Fruit fly (Drosophila melanogaster) whole organism, embryonic: ENCODE results near the gene ALiX.

ENCODE experiments used
- Atf6 ChIP-seq: fragments of 200-800 bp; sonication (Bioruptor generic); IDR thresholded peaks from 2 replicates; pipeline ENCODE4 v1.3.6; 2022; ENCODE audit warnings: missing biosample characterization, missing genetic modification characterization
- Bgb ChIP-seq: fragments of 200-800 bp; sonication (Bioruptor generic); IDR thresholded peaks from 2 replicates; pipeline ENCODE4 v1.3.6; 2022; ENCODE audit warnings: missing biosample characterization, missing genetic modification characterization; ENCODE audit not compliant: partially characterized antibody
- CG11247 ChIP-seq: fragments of 200-800 bp; sonication (Bioruptor generic); IDR thresholded peaks from 2 replicates; pipeline ENCODE4 v1.3.6; 2022; ENCODE audit warnings: missing biosample characterization, missing genetic modification characterization
- CG11398 ChIP-seq: fragments of 200-800 bp; sonication (Bioruptor generic); optimal IDR thresholded peaks from 2 replicates; lab custom pipeline; 2016; ENCODE audit warnings: missing biosample characterization, missing genetic modification characterization
- CG11456 ChIP-seq: fragments of 200-800 bp; sonication (Bioruptor generic); IDR thresholded peaks from 3 replicates; pipeline ENCODE4 v1.3.6; 2022; ENCODE audit warnings: missing biosample characterization, missing genetic modification characterization
- CG11560 ChIP-seq: fragments of 200-800 bp; sonication (Bioruptor generic); IDR thresholded peaks from 3 replicates; pipeline ENCODE4 v1.3.6; 2022; ENCODE audit warnings: missing biosample characterization, missing genetic modification characterization
- CG13894 ChIP-seq: fragments of 200-800 bp; sonication (Bioruptor generic); optimal IDR thresholded peaks from 3 replicates; lab custom pipeline; 2018; ENCODE audit warnings: missing biosample characterization, mild to moderate bottlenecking, missing genetic modification characterization, moderate library complexity
- CG14050 ChIP-seq: fragments of 200-800 bp; sonication (Bioruptor generic); IDR thresholded peaks from 3 replicates; pipeline ENCODE4 v1.3.6; 2022; ENCODE audit warnings: missing biosample characterization, missing genetic modification characterization
- CG15269 ChIP-seq: fragments of 200-800 bp; sonication (Bioruptor generic); optimal IDR thresholded peaks from 2 replicates; lab custom pipeline; 2018; ENCODE audit warnings: missing biosample characterization, mild to moderate bottlenecking, missing genetic modification characterization, moderate library complexity
- CG2129 ChIP-seq: fragments of 200-800 bp; sonication (Bioruptor generic); IDR thresholded peaks from 2 replicates; pipeline ENCODE4 v1.3.6; 2022; ENCODE audit warnings: missing biosample characterization, missing genetic modification characterization; ENCODE audit not compliant: partially characterized antibody
- CG31441 ChIP-seq: fragments of 200-800 bp; sonication (Bioruptor generic); IDR thresholded peaks from 2 replicates; pipeline ENCODE4 v1.3.6; 2022; ENCODE audit warnings: missing biosample characterization, missing genetic modification characterization
- CkIIα-i1 ChIP-seq: fragments of 200-800 bp; sonication (Bioruptor generic); IDR thresholded peaks from 2 replicates; pipeline ENCODE4 v1.3.6; 2022; ENCODE audit warnings: missing biosample characterization, missing genetic modification characterization
- CoRest ChIP-seq: fragments of 200-800 bp; sonication (Bioruptor generic); optimal IDR thresholded peaks from 3 replicates; lab custom pipeline; 2018; ENCODE audit warnings: missing biosample characterization, mild to moderate bottlenecking, missing genetic modification characterization, moderate library complexity
- CrebB ChIP-seq: fragments of 200-800 bp; sonication (Bioruptor generic); optimal IDR thresholded peaks from 3 replicates; lab custom pipeline; 2018; ENCODE audit warnings: missing biosample characterization, mild to moderate bottlenecking, missing genetic modification characterization
- Drgx ChIP-seq: fragments of 200-800 bp; sonication (Bioruptor generic); IDR thresholded peaks from 2 replicates; pipeline ENCODE4 v1.3.6; 2022; ENCODE audit warnings: missing biosample characterization, missing genetic modification characterization
- Eip74EF ChIP-seq, 2 experiments: fragments of 200-800 bp in 1 of 2; fragments of >200 bp in 1 of 2; sonication (Bioruptor generic) in 1 of 2; optimal IDR thresholded peaks; 2 replicates each; lab custom pipeline; 2017 to 2019; ENCODE audit warnings: missing biosample characterization in 2 of 2, missing genetic modification characterization in 2 of 2, mild to moderate bottlenecking in 1 of 2, moderate library complexity in 1 of 2
- Elba2 ChIP-seq: fragments of 200-800 bp; sonication (Bioruptor generic); optimal IDR thresholded peaks from 3 replicates; lab custom pipeline; 2016; ENCODE audit warnings: missing biosample characterization, missing genetic modification characterization
- Ets65A ChIP-seq: fragments of 200-800 bp; sonication (Bioruptor generic); peaks from one replicate; lab custom pipeline; 2016; ENCODE audit warnings: missing biosample characterization, missing genetic modification characterization
- Hr51 ChIP-seq, 2 experiments: fragments of 200-800 bp; sonication (Bioruptor generic); optimal IDR thresholded peaks; 2 replicates in 1 of 2; 3 replicates in 1 of 2; lab custom pipeline; 2016 to 2018; ENCODE audit warnings: missing biosample characterization in 2 of 2, missing genetic modification characterization in 2 of 2, mild to moderate bottlenecking in 1 of 2, moderate library complexity in 1 of 2
- Ptx1 ChIP-seq: fragments of 200-800 bp; sonication (Bioruptor generic); IDR thresholded peaks from 2 replicates; pipeline ENCODE4 v1.3.6; 2022; ENCODE audit warnings: missing biosample characterization, missing genetic modification characterization
- Sin3A ChIP-seq: fragments of >200 bp; optimal IDR thresholded peaks from 2 replicates; lab custom pipeline; 2018
- Ssrp ChIP-seq: fragments of 200-800 bp; sonication (Bioruptor generic); optimal IDR thresholded peaks from 2 replicates; lab custom pipeline; 2018; ENCODE audit warnings: missing biosample characterization, mild to moderate bottlenecking, missing genetic modification characterization, moderate library complexity
- btn ChIP-seq: fragments of 200-800 bp; sonication (Bioruptor generic); optimal IDR thresholded peaks from 2 replicates; lab custom pipeline; 2016; ENCODE audit warnings: missing biosample characterization, missing genetic modification characterization
- chinmo ChIP-seq: fragments of 200-800 bp; sonication (Bioruptor generic); IDR thresholded peaks from 4 replicates; pipeline ENCODE4 v1.3.6; 2022; ENCODE audit warnings: missing biosample characterization, missing genetic modification characterization; ENCODE audit not compliant: partially characterized antibody
- grn ChIP-seq: fragments of 200-800 bp; sonication (Bioruptor generic); optimal IDR thresholded peaks from 3 replicates; lab custom pipeline; 2017; ENCODE audit warnings: missing biosample characterization, missing genetic modification characterization
- gsb-n ChIP-seq: fragments of 200-800 bp; sonication (Bioruptor generic); optimal IDR thresholded peaks from 3 replicates; lab custom pipeline; 2018; ENCODE audit warnings: missing biosample characterization, mild to moderate bottlenecking, missing genetic modification characterization
- inv ChIP-seq: fragments of 200-800 bp; sonication (Bioruptor generic); IDR thresholded peaks from 2 replicates; pipeline ENCODE4 v1.3.6; 2022; ENCODE audit warnings: missing biosample characterization, missing genetic modification characterization; ENCODE audit not compliant: partially characterized antibody
- jigr1 ChIP-seq: fragments of 200-800 bp; sonication (Bioruptor generic); IDR thresholded peaks from 3 replicates; pipeline ENCODE4 v1.3.6; 2022; ENCODE audit warnings: missing biosample characterization, missing genetic modification characterization
- knrl ChIP-seq: fragments of 200-800 bp; sonication (Bioruptor generic); IDR thresholded peaks from 3 replicates; pipeline ENCODE4 v1.3.6; 2022; ENCODE audit warnings: missing biosample characterization, missing genetic modification characterization; ENCODE audit not compliant: partially characterized antibody
- lilli ChIP-seq: fragments of 200-800 bp; sonication (Bioruptor generic); optimal IDR thresholded peaks from 3 replicates; lab custom pipeline; 2016; ENCODE audit warnings: missing biosample characterization, missing genetic modification characterization
- pfk ChIP-seq: fragments of 200-800 bp; sonication (Bioruptor generic); optimal IDR thresholded peaks from 2 replicates; lab custom pipeline; 2018; ENCODE audit warnings: missing biosample characterization, mild to moderate bottlenecking, missing genetic modification characterization, moderate library complexity
- sd ChIP-seq: fragments of 200-800 bp; sonication (Bioruptor generic); optimal IDR thresholded peaks from 3 replicates; lab custom pipeline; 2018; ENCODE audit warnings: missing biosample characterization, mild to moderate bottlenecking, missing genetic modification characterization, moderate library complexity
- sisA ChIP-seq: fragments of 200-800 bp; sonication (Bioruptor generic); IDR thresholded peaks from 2 replicates; pipeline ENCODE4 v1.3.6; 2022; ENCODE audit warnings: missing biosample characterization, missing genetic modification characterization
- sr ChIP-seq: fragments of 200-800 bp; sonication (Bioruptor generic); IDR thresholded peaks from 3 replicates; pipeline ENCODE4 v1.3.6; 2022; ENCODE audit warnings: missing biosample characterization, missing genetic modification characterization
- tll ChIP-seq, 2 experiments: fragments of 200-800 bp in 1 of 2; fragments of >200 bp in 1 of 2; sonication (Bioruptor generic) in 1 of 2; optimal IDR thresholded peaks; 2 replicates each; lab custom pipeline; 2017 to 2019; ENCODE audit warnings: missing biosample characterization in 2 of 2, missing genetic modification characterization in 2 of 2, mild to moderate bottlenecking in 1 of 2, moderate library complexity in 1 of 2
- trem ChIP-seq: fragments of 200-800 bp; optimal IDR thresholded peaks from 3 replicates; lab custom pipeline; 2019; ENCODE audit warnings: missing biosample characterization, mild to moderate bottlenecking, missing genetic modification characterization, moderate library complexity
- vvl ChIP-seq: fragments of 200-800 bp; sonication (Bioruptor generic); IDR thresholded peaks from 2 replicates; pipeline ENCODE4 v1.3.6; 2022; ENCODE audit warnings: missing biosample characterization, missing genetic modification characterization
- z ChIP-seq: fragments of 200-800 bp; sonication (Bioruptor generic); IDR thresholded peaks from 3 replicates; pipeline ENCODE4 v1.3.6; 2022; ENCODE audit warnings: missing biosample characterization, missing genetic modification characterization

The ALiX gene

dm6 chr3R:27699540-27700228 lies at the start of gene ALiX (continued):
- TF ChIP-seq CrebB (tag; lab: Kevin White, UChicago) (no peak), gsb-n (tag; lab: Kevin White, UChicago) (no peak), Eip74EF (GFP tag; optimal IDR thresholded peaks at IDR 0.05; lab: Kevin White, UChicago) (no peak), knrl (no peak), sr (no peak), Sin3A (no peak), z (GFP tag; lab: Robert Waterston, UW) (no peak), Atf6 (GFP tag; lab: Robert Waterston, UW) (0 out of 2 replicates have a peak, but pooled peaks have one; percentile 15), pfk (GFP tag; lab: Kevin White, UChicago) (no peak)

- TF ChIP-seq sd (tag; lab: Kevin White, UChicago) (peak; percentile 90), trem (tag; lab: Kevin White, UChicago) (no peak), Hr51 (GFP tag; optimal IDR thresholded peaks at IDR 0.05; lab: Kevin White, UChicago) (no peak), vvl (GFP tag; lab: Robert Waterston, UW) (peak; percentile 28; the same call in 1 of the 2 replicates), CG11398 (GFP tag; lab: Kevin White, UChicago) (no peak), CoRest (tag; lab: Kevin White, UChicago) (no peak)
Measured at dm6 chr3R:27740692-27741091, 40.8 kb upstream of the ALiX start.

- no peak for TF ChIP-seq CG31441 (GFP tag; lab: Robert Waterston, UW)
- TF ChIP-seq tll (GFP tag; optimal IDR thresholded peaks at IDR 0.05; lab: Kevin White, UChicago) = no peak
- no peak for TF ChIP-seq CG2129
- peak; percentile 15 for TF ChIP-seq grn (GFP tag; lab: Kevin White, UChicago)
- TF ChIP-seq Ssrp (tag; lab: Kevin White, UChicago) = no peak
- no peak for TF ChIP-seq btn (GFP tag; lab: Kevin White, UChicago)
- TF ChIP-seq CG14050 (GFP tag; lab: Robert Waterston, UW) = no peak
- TF ChIP-seq Elba2 (GFP tag; lab: Kevin White, UChicago) = no peak
- TF ChIP-seq jigr1 (GFP tag; lab: Robert Waterston, UW) = no peak
- TF ChIP-seq CG15269 (tag; lab: Kevin White, UChicago) = no peak
- no peak for TF ChIP-seq sisA (GFP tag; lab: Robert Waterston, UW)
- TF ChIP-seq CG11560 = no peak
- no peak for TF ChIP-seq CG11456
- no peak for TF ChIP-seq inv (GFP tag; lab: Robert Waterston, UW)
- 0 out of 4 replicates have a peak, but pooled peaks have one; percentile 44 for TF ChIP-seq chinmo
- TF ChIP-seq CG13894 = peak; percentile 97
- no peak for TF ChIP-seq CG11247 (GFP tag; lab: Robert Waterston, UW)
- no peak for TF ChIP-seq lilli (GFP tag; lab: Kevin White, UChicago)
- no peak for TF ChIP-seq CkIIα-i1 (GFP tag; lab: Robert Waterston, UW)
Measured at dm6 chr3R:27739999-27740398, 40.1 kb upstream of the ALiX start.

dm6 chr3R:27738287-27738686 lies 38.4 kb upstream of the ALiX start:
- TF ChIP-seq Ptx1 (peak; percentile 10; the same call in 1 of the 2 replicates), Bgb (GFP tag; lab: Robert Waterston, UW) (no peak), Ets65A (GFP tag; lab: Kevin White, UChicago) (peak; percentile 3), Drgx (GFP tag; lab: Robert Waterston, UW) (0 out of 2 replicates have a peak, but pooled peaks have one; percentile 27)
- TF ChIP-seq, all 482 proteins: peak for 3
